Worm (Caenorhabditis elegans) whole organism, mixed stage, embryonic: Measurements from ENCODE around the gene T28A8.6.

ENCODE experiments used
- ces-1 ChIP-seq: fragments of 150-350 bp; optimal IDR thresholded peaks from 2 replicates; lab custom pipeline; 2014; ENCODE audit warnings: missing biosample characterization, missing genetic modification reagents, missing genetic modification characterization
- drap-1 ChIP-seq: fragments of 200-800 bp; sonication (Bioruptor generic); optimal IDR thresholded peaks from 3 replicates; lab custom pipeline; 2018; ENCODE audit warnings: mild to moderate bottlenecking, missing genetic modification characterization, missing compliant biosample characterization
- flh-1 ChIP-seq: fragments of 200-800 bp; sonication (Bioruptor generic); optimal IDR thresholded peaks from 2 replicates; lab custom pipeline; 2018; ENCODE audit warnings: mild to moderate bottlenecking, missing genetic modification characterization, moderate library complexity, missing compliant biosample characterization
- lin-13 ChIP-seq: fragments of 150-350 bp; optimal IDR thresholded peaks from 2 replicates; lab custom pipeline; 2014; ENCODE audit warnings: missing biosample characterization, missing genetic modification characterization
- lsy-2 ChIP-seq: fragments of 150-350 bp; optimal IDR thresholded peaks from 2 replicates; lab custom pipeline; 2014; ENCODE audit warnings: missing biosample characterization, missing genetic modification characterization
- mls-2 ChIP-seq: sonication (generic microtip); optimal IDR thresholded peaks from 2 replicates; lab custom pipeline; 2016; ENCODE audit warnings: mild to moderate bottlenecking, missing genetic modification characterization, moderate library complexity, missing compliant biosample characterization
- nhr-28 ChIP-seq: fragments of 150-350 bp; optimal IDR thresholded peaks from 2 replicates; lab custom pipeline; 2014; ENCODE audit warnings: missing biosample characterization, missing genetic modification characterization
- pha-4 ChIP-seq: fragments of 150-350 bp; optimal IDR thresholded peaks from 2 replicates; lab custom pipeline; 2018; ENCODE audit warnings: missing biosample characterization, missing genetic modification reagents, missing genetic modification characterization
- snpc-4 ChIP-seq: fragments of 150-350 bp; optimal IDR thresholded peaks from 2 replicates; lab custom pipeline; 2014; ENCODE audit warnings: missing biosample characterization, missing genetic modification characterization
- unc-39 ChIP-seq: fragments of 150-350 bp; optimal IDR thresholded peaks from 2 replicates; lab custom pipeline; 2014; ENCODE audit warnings: missing biosample characterization, missing genetic modification characterization
- unc-62 ChIP-seq: fragments of 150-350 bp; optimal IDR thresholded peaks from 2 replicates; lab custom pipeline; 2014; ENCODE audit warnings: missing biosample characterization, missing genetic modification reagents, missing genetic modification characterization
- ztf-11 ChIP-seq: fragments of 150-350 bp; optimal IDR thresholded peaks from 2 replicates; lab custom pipeline; 2014; ENCODE audit warnings: missing biosample characterization, missing genetic modification characterization

DNA sequence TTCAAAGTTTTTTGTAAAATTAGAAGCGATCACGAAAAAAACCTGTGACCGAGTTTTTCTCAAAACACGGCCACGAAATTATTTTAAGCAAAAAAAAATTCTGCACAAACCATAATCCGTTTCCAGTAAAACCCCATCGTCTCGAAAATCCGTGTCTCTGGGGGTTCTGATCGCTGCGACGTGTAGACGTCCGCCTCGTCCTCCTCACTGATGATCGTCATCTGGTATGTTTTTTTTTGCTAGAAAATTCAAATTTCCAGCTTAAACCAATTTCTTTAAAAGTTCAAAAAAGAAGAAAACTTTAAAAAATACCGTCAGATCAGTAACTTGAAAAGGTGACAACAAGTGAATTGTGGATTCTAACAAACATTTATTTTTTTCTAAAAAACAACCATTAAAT, 47.5 kb downstream of the T28A8.6 start, which contains the start of gene Y76A2B.4:
- TF ChIP-seq nhr-28 (tag; lab: Kevin White, UChicago) (no peak), unc-39 (tag; lab: Kevin White, UChicago) (no peak), flh-1 (GFP tag; lab: Kevin White, UChicago) (no peak), drap-1 (GFP tag; lab: Kevin White, UChicago) (no peak), snpc-4 (tag; lab: Kevin White, UChicago) (no peak), ces-1 (GFP tag; lab: Kevin White, UChicago) (no peak), mls-2 (tag; lab: Kevin White, UChicago) (no peak), pha-4 (tag; lab: Kevin White, UChicago) (no peak), lsy-2 (tag; lab: Kevin White, UChicago) (no peak), unc-62 (GFP tag; lab: Kevin White, UChicago) (no peak), ztf-11 (tag; lab: Kevin White, UChicago) (no peak), lin-13 (tag; lab: Kevin White, UChicago) (no peak)
